Worm (Caenorhabditis elegans) whole organism, young adult: ENCODE measurements around the gene prp-9.

ENCODE experiments used
- F33H1.4 ChIP-seq: fragments of 200-800 bp; sonication (Bioruptor generic); IDR thresholded peaks from 2 replicates; pipeline ENCODE4 v1.3.6; 2022; ENCODE audit warnings: missing genetic modification reagents, missing genetic modification characterization, missing compliant biosample characterization
- F52B5.7 ChIP-seq: sonication (generic microtip); optimal IDR thresholded peaks from 2 replicates; lab custom pipeline; 2016; ENCODE audit warnings: mild to moderate bottlenecking, missing genetic modification characterization, missing compliant biosample characterization
- F55B11.4 ChIP-seq: sonication (generic microtip); optimal IDR thresholded peaks from 2 replicates; lab custom pipeline; 2016; ENCODE audit warnings: missing compliant biosample characterization, missing genetic modification characterization, borderline replicate concordance; ENCODE audit not compliant: insufficient read depth
- Y53F4B.3 ChIP-seq: fragments of 200-800 bp; sonication (Bioruptor generic); IDR thresholded peaks from 2 replicates; pipeline ENCODE4 v1.3.6; 2022; ENCODE audit warnings: missing genetic modification reagents, missing genetic modification characterization, missing compliant biosample characterization
- Y79H2A.3 ChIP-seq: fragments of 200-800 bp; sonication (Bioruptor generic); conservative IDR thresholded peaks from 2 replicates; pipeline ENCODE4 v1.3.6; 2022; ENCODE audit warnings: missing genetic modification reagents, missing genetic modification characterization, missing compliant biosample characterization
- Y95B8A.8 ChIP-seq: fragments of 200-800 bp; sonication (Bioruptor generic); IDR thresholded peaks from 2 replicates; pipeline ENCODE4 v1.3.6; 2022; ENCODE audit warnings: missing genetic modification reagents, missing genetic modification characterization, missing compliant biosample characterization
- akir-1 ChIP-seq: fragments of 200-800 bp; sonication (Bioruptor generic); optimal IDR thresholded peaks from 2 replicates; lab custom pipeline; 2018; ENCODE audit warnings: mild to moderate bottlenecking, missing genetic modification characterization, moderate library complexity, missing compliant biosample characterization
- aptf-2 ChIP-seq: fragments of 200-800 bp; sonication (Bioruptor generic); conservative IDR thresholded peaks from 2 replicates; pipeline ENCODE4 v1.3.6; 2022; ENCODE audit warnings: missing genetic modification reagents, missing genetic modification characterization, missing compliant biosample characterization
- aptf-3 ChIP-seq: fragments of 200-800 bp; sonication (Bioruptor generic); IDR thresholded peaks from 2 replicates; pipeline ENCODE4 v1.3.6; 2022; ENCODE audit warnings: missing genetic modification characterization, missing compliant biosample characterization
- atf-7 ChIP-seq: sonication (generic microtip); optimal IDR thresholded peaks from 2 replicates; lab custom pipeline; 2017; ENCODE audit warnings: mild to moderate bottlenecking, missing genetic modification characterization, missing compliant biosample characterization
- attf-5 ChIP-seq: fragments of 200-800 bp; sonication (Bioruptor generic); optimal IDR thresholded peaks from 2 replicates; lab custom pipeline; 2018; ENCODE audit warnings: mild to moderate bottlenecking, missing genetic modification characterization, missing compliant biosample characterization
- bed-2 ChIP-seq: fragments of 200-800 bp; sonication (Bioruptor generic); IDR thresholded peaks from 2 replicates; pipeline ENCODE4 v1.3.6; 2022; ENCODE audit warnings: missing genetic modification reagents, missing genetic modification characterization, missing compliant biosample characterization
- ccch-3 ChIP-seq: fragments of 200-800 bp; sonication (Bioruptor generic); optimal IDR thresholded peaks from 2 replicates; lab custom pipeline; 2018; ENCODE audit warnings: mild to moderate bottlenecking, missing genetic modification characterization, missing compliant biosample characterization
- cebp-1 ChIP-seq, 2 experiments: fragments of 200-800 bp in 1 of 2; sonication (Bioruptor generic) in 1 of 2; sonication (generic microtip) in 1 of 2; IDR thresholded peaks in 1 of 2; optimal IDR thresholded peaks in 1 of 2; 2 replicates each; pipeline versions ENCODE4 v1.3.6 to Lab custom; 2017 to 2022; ENCODE audit warnings: missing compliant biosample characterization in 2 of 2, missing genetic modification characterization in 2 of 2, mild to moderate bottlenecking in 1 of 2, missing genetic modification reagents in 1 of 2, moderate library complexity in 1 of 2
- ceh-40 ChIP-seq: fragments of 200-800 bp; sonication (Bioruptor generic); IDR thresholded peaks from 2 replicates; pipeline ENCODE4 v1.3.6; 2022; ENCODE audit warnings: missing genetic modification characterization, missing compliant biosample characterization
- dpl-1 ChIP-seq: fragments of 150-350 bp; optimal IDR thresholded peaks from 2 replicates; lab custom pipeline; 2014; ENCODE audit warnings: missing biosample characterization, missing genetic modification reagents, missing genetic modification characterization
- egl-44 ChIP-seq: fragments of 200-800 bp; sonication (Bioruptor generic); IDR thresholded peaks from 2 replicates; pipeline ENCODE4 v1.3.6; 2022; ENCODE audit warnings: missing genetic modification reagents, missing genetic modification characterization, missing compliant biosample characterization
- egrh-3 ChIP-seq: fragments of 200-800 bp; sonication (Bioruptor generic); IDR thresholded peaks from 2 replicates; pipeline ENCODE4 v1.3.6; 2022; ENCODE audit warnings: missing genetic modification reagents, missing genetic modification characterization, missing compliant biosample characterization
- hmg-1.2 ChIP-seq: fragments of 200-800 bp; sonication (Bioruptor generic); IDR thresholded peaks from 2 replicates; pipeline ENCODE4 v1.3.6; 2022; ENCODE audit warnings: missing genetic modification reagents, missing genetic modification characterization, missing compliant biosample characterization
- hrde-1 ChIP-seq: sonication (generic microtip); optimal IDR thresholded peaks from 2 replicates; lab custom pipeline; 2016; ENCODE audit warnings: missing genetic modification characterization, mild to moderate bottlenecking, missing compliant biosample characterization, moderate library complexity, missing genotype, missing genetic modification reagents, borderline replicate concordance
- hsf-1 ChIP-seq: fragments of 200-800 bp; sonication (Bioruptor generic); IDR thresholded peaks from 2 replicates; pipeline ENCODE4 v1.3.6; 2022; ENCODE audit warnings: missing genetic modification reagents, missing genetic modification characterization, missing compliant biosample characterization
- lin-26 ChIP-seq: fragments of 200-800 bp; sonication (Bioruptor generic); IDR thresholded peaks from 2 replicates; pipeline ENCODE4 v1.3.6; 2022; ENCODE audit warnings: missing genetic modification reagents, missing genetic modification characterization, missing compliant biosample characterization
- lin-54 ChIP-seq: fragments of 200-800 bp; sonication (Bioruptor generic); optimal IDR thresholded peaks from 2 replicates; lab custom pipeline; 2018; ENCODE audit warnings: mild to moderate bottlenecking, missing genetic modification characterization, missing compliant biosample characterization
- madf-10 ChIP-seq: sonication (generic microtip); optimal IDR thresholded peaks from 2 replicates; lab custom pipeline; 2016; ENCODE audit warnings: mild to moderate bottlenecking, missing genetic modification characterization, missing compliant biosample characterization
- madf-6 ChIP-seq: fragments of 200-800 bp; sonication (Bioruptor generic); IDR thresholded peaks from 2 replicates; pipeline ENCODE4 v1.3.6; 2022; ENCODE audit warnings: missing genetic modification reagents, missing genetic modification characterization, missing compliant biosample characterization
- madf-8 ChIP-seq: fragments of 200-800 bp; sonication (Bioruptor generic); conservative IDR thresholded peaks from 2 replicates; pipeline ENCODE4 v1.3.6; 2022; ENCODE audit warnings: missing genetic modification reagents, missing genetic modification characterization, missing compliant biosample characterization
- mel-28 ChIP-seq: sonication (generic microtip); optimal IDR thresholded peaks from 2 replicates; lab custom pipeline; 2016; ENCODE audit warnings: borderline replicate concordance, mild to moderate bottlenecking, missing genetic modification characterization, missing compliant biosample characterization
- mes-4 ChIP-seq: sonication (generic microtip); optimal IDR thresholded peaks from 2 replicates; lab custom pipeline; 2016; ENCODE audit warnings: missing genotype, missing genetic modification characterization, missing compliant biosample characterization
- nhr-120 ChIP-seq: fragments of 200-800 bp; sonication (Bioruptor generic); IDR thresholded peaks from 2 replicates; pipeline ENCODE4 v1.3.6; 2022; ENCODE audit warnings: missing genetic modification characterization, missing compliant biosample characterization
- nhr-179 ChIP-seq: sonication (generic microtip); optimal IDR thresholded peaks from 2 replicates; lab custom pipeline; 2016; ENCODE audit warnings: mild to moderate bottlenecking, missing genetic modification characterization, missing compliant biosample characterization
- nhr-80 ChIP-seq: sonication (generic microtip); optimal IDR thresholded peaks from 2 replicates; lab custom pipeline; 2016; ENCODE audit warnings: missing genetic modification characterization, missing compliant biosample characterization
- snpc-1.1 ChIP-seq: sonication (generic microtip); optimal IDR thresholded peaks from 2 replicates; lab custom pipeline; 2017; ENCODE audit warnings: missing genetic modification characterization, mild to moderate bottlenecking, missing compliant biosample characterization, antibody characterized with exemption, moderate library complexity, missing genotype, missing genetic modification reagents; ENCODE audit not compliant: insufficient read depth
- snpc-3.4 ChIP-seq: sonication (generic microtip); optimal IDR thresholded peaks from 2 replicates; lab custom pipeline; 2017; ENCODE audit warnings: missing genetic modification characterization, mild to moderate bottlenecking, missing compliant biosample characterization, antibody characterized with exemption, moderate library complexity, missing genotype, missing genetic modification reagents
- tbx-9 ChIP-seq: sonication (generic microtip); optimal IDR thresholded peaks from 2 replicates; lab custom pipeline; 2016; ENCODE audit warnings: borderline replicate concordance, missing genetic modification characterization, inconsistent platforms, missing compliant biosample characterization
- unc-62 ChIP-seq: fragments of 150-350 bp; optimal IDR thresholded peaks from 2 replicates; lab custom pipeline; 2014; ENCODE audit warnings: missing biosample characterization, missing genetic modification reagents, missing genetic modification characterization
- zfh-2 ChIP-seq: fragments of 200-800 bp; sonication (Bioruptor generic); conservative IDR thresholded peaks from 2 replicates; pipeline ENCODE4 v1.3.6; 2022; ENCODE audit warnings: missing genetic modification reagents, missing genetic modification characterization, missing compliant biosample characterization
- ztf-28 ChIP-seq: fragments of 200-800 bp; sonication (Bioruptor generic); IDR thresholded peaks from 2 replicates; pipeline ENCODE4 v1.3.6; 2022; ENCODE audit warnings: missing genetic modification reagents, missing genetic modification characterization, missing compliant biosample characterization
- ztf-6 ChIP-seq: fragments of 200-800 bp; sonication (Bioruptor generic); IDR thresholded peaks from 2 replicates; pipeline ENCODE4 v1.3.6; 2022; ENCODE audit warnings: missing genetic modification reagents, missing genetic modification characterization, missing compliant biosample characterization

prp-9 gene

DNA sequence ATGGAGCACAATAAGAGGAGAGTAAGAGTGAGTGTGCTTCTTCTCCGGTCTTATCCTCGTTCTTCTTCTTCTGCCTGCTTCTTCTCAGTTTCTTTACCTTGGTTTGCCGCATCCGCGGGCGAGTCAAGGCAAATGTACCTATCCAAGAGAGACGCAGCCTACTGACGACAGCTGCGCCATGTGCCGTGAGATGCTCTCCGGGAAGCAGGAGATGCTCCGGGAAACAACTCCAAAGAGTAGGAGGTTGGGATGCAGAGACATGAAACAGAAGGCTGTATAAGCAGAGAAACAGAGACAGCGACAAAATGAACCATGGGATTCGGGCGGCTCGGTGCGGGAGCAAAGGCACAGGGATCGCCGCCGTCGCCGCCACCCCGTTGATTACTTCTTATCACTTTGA, 26.2 kb downstream of the prp-9 start:
- TF ChIP-seq cebp-1 (GFP tag; IDR thresholded peaks at IDR 0.05; lab: Robert Waterston, UW) (no peak), cebp-1 (tag; optimal IDR thresholded peaks at IDR 0.05; lab: Kevin White, UChicago) (peak; percentile 11), ccch-3 (GFP tag; lab: Kevin White, UChicago) (no peak), lin-26 (GFP tag; lab: Robert Waterston, UW) (no peak), F55B11.4 (tag; lab: Kevin White, UChicago) (no peak), mel-28 (no peak), bed-2 (GFP tag; lab: Robert Waterston, UW) (0 out of 2 replicates have a peak, but pooled peaks have one; percentile 7)

DNA sequence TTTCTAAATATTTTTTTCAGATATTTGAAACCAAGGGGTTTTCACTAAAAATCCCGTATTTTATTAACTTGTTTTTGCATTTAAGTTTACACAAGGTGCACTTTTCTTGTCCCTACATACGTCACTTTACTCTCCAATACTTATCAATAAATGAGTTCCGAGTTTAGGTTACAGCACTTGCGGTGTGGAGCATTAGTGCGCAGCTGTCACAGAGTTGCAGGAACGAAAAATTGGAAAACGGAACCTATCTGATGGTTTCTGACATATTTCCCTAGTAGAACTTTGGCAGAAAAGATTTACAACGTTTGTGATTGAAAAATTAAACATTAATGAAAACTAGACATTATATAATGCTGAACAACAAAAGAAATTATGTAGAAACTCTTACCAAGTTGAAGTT, 27.0 kb downstream of the prp-9 start:
- TF ChIP-seq tbx-9 (no peak), akir-1 (GFP tag; lab: Kevin White, UChicago) (no peak), ceh-40 (GFP tag; lab: Robert Waterston, UW) (no peak), atf-7 (tag; lab: Kevin White, UChicago) (no peak)

ce11 chrII:8496184-8496583, 29.0 kb downstream of the prp-9 start:
- TF ChIP-seq attf-5 (GFP tag; lab: Kevin White, UChicago), result no peak
- no peak for TF ChIP-seq snpc-3.4 (tag; lab: Kevin White, UChicago)
- TF ChIP-seq F33H1.4 (GFP tag; lab: Robert Waterston, UW), result no peak
- TF ChIP-seq Y53F4B.3, result no peak
- TF ChIP-seq dpl-1 (GFP tag; lab: Kevin White, UChicago), result no peak
- TF ChIP-seq mes-4 (tag; lab: Kevin White, UChicago), result no peak
- TF ChIP-seq zfh-2 (GFP tag; lab: Robert Waterston, UW), result no peak
- no peak for TF ChIP-seq atf-7 (tag; lab: Kevin White, UChicago)
- TF ChIP-seq aptf-3 (GFP tag; lab: Robert Waterston, UW), result no peak
- TF ChIP-seq nhr-179 (tag; lab: Kevin White, UChicago), result no peak
- no peak for TF ChIP-seq bed-2 (GFP tag; lab: Robert Waterston, UW)
- no peak for TF ChIP-seq ztf-6 (GFP tag; lab: Robert Waterston, UW)
- TF ChIP-seq cebp-1 (GFP tag; IDR thresholded peaks at IDR 0.05; lab: Robert Waterston, UW), result no peak
- no peak for TF ChIP-seq cebp-1 (tag; optimal IDR thresholded peaks at IDR 0.05; lab: Kevin White, UChicago)
- TF ChIP-seq madf-6 (GFP tag; lab: Robert Waterston, UW), result no peak
- no peak for TF ChIP-seq ztf-28 (GFP tag; lab: Robert Waterston, UW)
- no peak for TF ChIP-seq madf-8
- no peak for TF ChIP-seq ceh-40 (GFP tag; lab: Robert Waterston, UW)
- TF ChIP-seq unc-62 (GFP tag; lab: Kevin White, UChicago), result no peak
- no peak for TF ChIP-seq madf-10 (tag; lab: Kevin White, UChicago)

DNA sequence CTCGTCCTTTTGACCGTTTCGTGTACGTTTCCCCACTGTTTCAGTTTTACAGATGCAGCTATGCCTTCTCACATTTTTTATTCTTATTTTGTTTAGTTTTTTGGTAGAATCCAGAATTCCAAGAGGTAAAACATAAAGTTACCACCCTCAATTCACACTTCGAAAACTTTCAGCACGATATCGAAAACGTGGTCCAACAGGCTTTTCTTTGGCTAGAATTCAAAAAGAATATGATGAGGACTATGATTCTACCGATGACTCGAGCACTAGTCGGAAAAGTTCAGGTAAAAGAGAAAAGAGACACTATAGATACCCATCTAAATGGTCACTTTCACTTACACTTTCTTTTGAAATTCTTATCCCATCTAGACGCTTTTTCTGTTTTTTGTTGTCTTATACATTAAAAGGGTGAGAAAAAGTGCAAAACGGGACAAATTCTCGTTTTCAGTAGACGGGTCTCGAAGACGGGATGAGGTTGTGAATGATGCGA, 30.9 kb downstream of the prp-9 start, which contains the start of gene M05D6.9:
Gene M05D6.9 (plus strand): TSS at position 51 of the 490 bp plus-strand sequence.
- TF ChIP-seq Y79H2A.3 (GFP tag; lab: Robert Waterston, UW) (no peak), nhr-120 (GFP tag; lab: Robert Waterston, UW) (no peak), aptf-3 (GFP tag; lab: Robert Waterston, UW) (no peak), Y95B8A.8 (GFP tag; lab: Robert Waterston, UW) (no peak), lin-54 (GFP tag; lab: Kevin White, UChicago) (no peak), snpc-1.1 (tag; lab: Kevin White, UChicago) (no peak), egl-44 (GFP tag; lab: Robert Waterston, UW) (no peak), dpl-1 (GFP tag; lab: Kevin White, UChicago) (no peak), nhr-80 (tag; lab: Kevin White, UChicago) (no peak), F33H1.4 (GFP tag; lab: Robert Waterston, UW) (no peak), hsf-1 (GFP tag; lab: Robert Waterston, UW) (no peak), madf-10 (tag; lab: Kevin White, UChicago) (no peak), hmg-1.2 (no peak), ceh-40 (GFP tag; lab: Robert Waterston, UW) (no peak), aptf-2 (no peak), F52B5.7 (no peak), egrh-3 (GFP tag; lab: Robert Waterston, UW) (no peak), hrde-1 (tag; lab: Kevin White, UChicago) (no peak)
- TF ChIP-seq, all 124 proteins: peak for 0
